Worm (Caenorhabditis elegans) whole organism, mixed stage, embryonic: ENCODE results near the gene D1054.19.

Experiments
- blmp-1 ChIP-seq: fragments of 150-350 bp; optimal IDR thresholded peaks from 2 replicates; lab custom pipeline; 2014; ENCODE audit warnings: missing biosample characterization, missing genetic modification characterization
- ces-1 ChIP-seq: fragments of 150-350 bp; optimal IDR thresholded peaks from 2 replicates; lab custom pipeline; 2014; ENCODE audit warnings: missing biosample characterization, missing genetic modification reagents, missing genetic modification characterization
- drap-1 ChIP-seq: fragments of 200-800 bp; sonication (Bioruptor generic); optimal IDR thresholded peaks from 3 replicates; lab custom pipeline; 2018; ENCODE audit warnings: mild to moderate bottlenecking, missing genetic modification characterization, missing compliant biosample characterization
- flh-1 ChIP-seq: fragments of 200-800 bp; sonication (Bioruptor generic); optimal IDR thresholded peaks from 2 replicates; lab custom pipeline; 2018; ENCODE audit warnings: mild to moderate bottlenecking, missing genetic modification characterization, moderate library complexity, missing compliant biosample characterization
- lsy-2 ChIP-seq: fragments of 150-350 bp; optimal IDR thresholded peaks from 2 replicates; lab custom pipeline; 2014; ENCODE audit warnings: missing biosample characterization, missing genetic modification characterization
- mab-5 ChIP-seq: fragments of 150-350 bp; optimal IDR thresholded peaks from 2 replicates; lab custom pipeline; 2014; ENCODE audit warnings: missing biosample characterization, missing genetic modification characterization
- nhr-12 ChIP-seq: fragments of 150-350 bp; optimal IDR thresholded peaks from 2 replicates; lab custom pipeline; 2014; ENCODE audit warnings: missing biosample characterization, missing genetic modification characterization
- nhr-237 ChIP-seq: fragments of 150-350 bp; optimal IDR thresholded peaks from 2 replicates; lab custom pipeline; 2014; ENCODE audit warnings: missing biosample characterization, missing genetic modification characterization
- pha-4 ChIP-seq: fragments of 150-350 bp; optimal IDR thresholded peaks from 2 replicates; lab custom pipeline; 2018; ENCODE audit warnings: missing biosample characterization, missing genetic modification reagents, missing genetic modification characterization
- snpc-4 ChIP-seq: fragments of 150-350 bp; optimal IDR thresholded peaks from 2 replicates; lab custom pipeline; 2014; ENCODE audit warnings: missing biosample characterization, missing genetic modification characterization
- unc-39 ChIP-seq: fragments of 150-350 bp; optimal IDR thresholded peaks from 2 replicates; lab custom pipeline; 2014; ENCODE audit warnings: missing biosample characterization, missing genetic modification characterization
- unc-62 ChIP-seq: fragments of 150-350 bp; optimal IDR thresholded peaks from 2 replicates; lab custom pipeline; 2014; ENCODE audit warnings: missing biosample characterization, missing genetic modification reagents, missing genetic modification characterization
- zip-8 ChIP-seq: fragments of 150-350 bp; optimal IDR thresholded peaks from 2 replicates; lab custom pipeline; 2014; ENCODE audit warnings: missing biosample characterization, missing genetic modification characterization
- ztf-11 ChIP-seq: fragments of 150-350 bp; optimal IDR thresholded peaks from 2 replicates; lab custom pipeline; 2014; ENCODE audit warnings: missing biosample characterization, missing genetic modification characterization

- TF ChIP-seq nhr-12 (no peak), mab-5 (no peak), flh-1 (GFP tag; lab: Kevin White, UChicago) (no peak), unc-62 (no peak), blmp-1 (tag; lab: Kevin White, UChicago) (no peak), ztf-11 (no peak), drap-1 (no peak), snpc-4 (tag; lab: Kevin White, UChicago) (no peak), unc-39 (tag; lab: Kevin White, UChicago) (no peak), ces-1 (GFP tag; lab: Kevin White, UChicago) (no peak), zip-8 (tag; lab: Kevin White, UChicago) (peak; percentile 94), pha-4 (no peak), nhr-237 (tag; lab: Kevin White, UChicago) (no peak), lsy-2 (tag; lab: Kevin White, UChicago) (no peak)
Observed at ce11 chrV:10768892-10769291, 26.7 kb upstream of the D1054.19 start.
